Fruit fly (Drosophila melanogaster) S2 (cell line): Measurements from ENCODE around the gene Sirt7.

Experiments used
- CG8478 ChIP-seq: fragments of >200 bp; optimal IDR thresholded peaks from 2 replicates; lab custom pipeline; 2018
- CTCF ChIP-seq, 2 experiments: fragments of >200 bp; optimal IDR thresholded peaks; 2 replicates each; lab custom pipeline; 2018

DNA sequence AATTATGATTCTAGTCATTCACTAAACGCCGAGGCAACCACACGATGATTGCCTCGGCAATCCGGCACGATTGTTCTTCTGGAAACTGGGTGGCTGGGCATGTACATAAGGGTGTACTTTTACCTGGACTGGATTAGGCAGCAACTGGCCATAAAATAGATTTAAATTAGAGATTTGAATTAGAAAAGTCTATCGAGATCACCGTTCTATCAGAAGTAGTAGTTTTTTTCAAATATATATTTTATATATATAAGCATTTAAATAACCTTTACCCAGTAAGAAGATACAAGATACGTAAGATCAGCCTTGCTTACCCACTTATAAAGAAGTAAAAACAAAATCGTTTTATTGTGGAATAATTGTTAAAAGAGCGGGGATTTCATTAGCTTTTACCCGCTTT is 1.7 kb upstream of the Sirt7 start, which contains the start of gene CG11843:
- TF ChIP-seq CTCF (optimal IDR thresholded peaks at IDR 0.05; lab: Kevin White, UChicago): no peak
- no peak for TF ChIP-seq CG8478
